Worm (Caenorhabditis elegans) whole organism, early embryonic: ENCODE measurements around the gene F31E8.5.

ENCODE experiments used
- B0310.2 ChIP-seq: sonication (generic microtip); optimal IDR thresholded peaks from 2 replicates; lab custom pipeline; 2016; ENCODE audit warnings: mild to moderate bottlenecking, missing genetic modification characterization, missing compliant biosample characterization
- F13C5.2 ChIP-seq: sonication (generic microtip); optimal IDR thresholded peaks from 2 replicates; lab custom pipeline; 2017; ENCODE audit warnings: mild to moderate bottlenecking, missing genetic modification characterization, inconsistent platforms, missing compliant biosample characterization
- ama-1 ChIP-seq: fragments of 150-350 bp; optimal IDR thresholded peaks from 2 replicates; lab custom pipeline; 2014
- ceh-13 ChIP-seq: fragments of 200-800 bp; sonication (Bioruptor generic); optimal IDR thresholded peaks from 2 replicates; lab custom pipeline; 2018; ENCODE audit warnings: mild to moderate bottlenecking, missing genetic modification characterization, missing compliant biosample characterization
- ceh-36 ChIP-seq: sonication (generic microtip); optimal IDR thresholded peaks from 2 replicates; lab custom pipeline; 2016; ENCODE audit warnings: missing genetic modification characterization, inconsistent platforms, missing compliant biosample characterization
- ets-7 ChIP-seq: sonication (generic microtip); optimal IDR thresholded peaks from 2 replicates; lab custom pipeline; 2016; ENCODE audit warnings: missing genotype, missing genetic modification characterization, missing compliant biosample characterization
- hnd-1 ChIP-seq: sonication (generic microtip); optimal IDR thresholded peaks from 2 replicates; lab custom pipeline; 2016; ENCODE audit warnings: missing genetic modification characterization, missing compliant biosample characterization
- pes-1 ChIP-seq: fragments of 200-800 bp; sonication (Bioruptor generic); IDR thresholded peaks from 2 replicates; pipeline ENCODE4 v1.3.6; 2022; ENCODE audit warnings: missing genetic modification reagents, missing genetic modification characterization, missing compliant biosample characterization
- sea-1 ChIP-seq: fragments of 200-800 bp; sonication (Bioruptor generic); conservative IDR thresholded peaks from 2 replicates; pipeline ENCODE4 v1.3.6; 2022; ENCODE audit warnings: missing genetic modification characterization, missing compliant biosample characterization
- tbx-11 ChIP-seq: fragments of 200-800 bp; sonication (Bioruptor generic); IDR thresholded peaks from 2 replicates; pipeline ENCODE4 v1.3.6; 2022; ENCODE audit warnings: missing genetic modification characterization, missing compliant biosample characterization
- tbx-37 ChIP-seq: fragments of 200-800 bp; sonication (Bioruptor generic); conservative IDR thresholded peaks from 2 replicates; pipeline ENCODE4 v1.3.6; 2022; ENCODE audit warnings: missing genetic modification reagents, missing genetic modification characterization, missing compliant biosample characterization

DNA sequence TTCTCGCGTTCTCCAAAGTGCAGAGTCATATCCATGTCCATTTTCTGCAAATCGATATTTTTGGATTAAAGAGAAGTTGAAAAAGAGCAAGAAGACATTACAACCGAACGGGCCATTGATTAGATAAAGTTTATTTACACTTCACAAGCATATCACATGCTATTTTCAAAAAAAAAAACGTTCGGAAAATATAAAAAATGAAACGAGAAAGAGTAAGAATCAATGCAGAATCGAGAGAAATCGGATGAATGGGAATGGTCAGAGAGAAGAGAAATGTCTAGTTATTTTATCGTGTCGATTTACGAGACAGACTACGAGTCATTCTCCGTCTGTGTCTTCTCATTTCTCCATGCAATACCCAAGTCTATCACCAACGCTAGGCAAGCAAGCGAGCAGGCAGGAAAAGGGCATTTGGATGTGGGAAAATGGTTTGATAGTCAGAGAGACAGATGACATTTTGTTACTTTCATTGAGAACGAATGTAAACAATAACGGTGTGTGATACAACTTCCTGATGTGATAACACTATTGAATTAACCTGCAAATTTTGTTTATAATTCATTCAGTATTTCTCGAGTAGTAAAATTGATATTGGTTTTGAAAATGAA is 6.9 kb downstream of the F31E8.5 start, which contains the start of gene F31E8.4:
- TF ChIP-seq ama-1 (lab: Kevin White, UChicago): no peak
- no peak for TF ChIP-seq ceh-36
- no peak for TF ChIP-seq F13C5.2 (tag; lab: Kevin White, UChicago)
- no peak for TF ChIP-seq B0310.2 (tag; lab: Kevin White, UChicago)
- no peak for TF ChIP-seq hnd-1 (tag; lab: Kevin White, UChicago)
- TF ChIP-seq pes-1 (GFP tag; lab: Robert Waterston, UW): no peak
- no peak for TF ChIP-seq ets-7 (tag; lab: Kevin White, UChicago)
- TF ChIP-seq tbx-11 (GFP tag; lab: Robert Waterston, UW): no peak
- no peak for TF ChIP-seq sea-1 (GFP tag; lab: Robert Waterston, UW)
- TF ChIP-seq tbx-37 (GFP tag; lab: Robert Waterston, UW): no peak
- no peak for TF ChIP-seq ceh-13
